Fruit fly (Drosophila melanogaster): Measurements from ENCODE around the gene p38a.

The p38a gene

DNA sequence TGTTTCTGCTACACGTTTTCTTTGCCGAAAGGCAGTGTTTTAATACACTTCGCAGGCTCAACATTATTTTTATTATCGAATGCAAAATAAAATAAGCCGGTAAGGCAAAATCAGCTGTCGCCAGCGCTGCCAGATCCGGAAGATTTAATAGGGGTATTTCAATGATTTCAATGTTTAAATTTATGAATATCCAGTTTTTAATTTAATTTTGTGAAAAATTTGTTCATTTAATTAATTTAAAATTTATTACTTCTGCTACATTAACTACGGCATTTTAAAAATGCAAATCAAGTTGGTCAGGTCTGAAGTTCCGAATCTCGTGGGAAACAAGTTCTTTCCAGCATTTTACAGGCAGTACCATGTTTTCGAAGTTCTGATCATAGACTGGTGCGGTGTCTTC lies 3.3 kb downstream of the p38a start, which contains the start of gene Slimp (continued):
- TF ChIP-seq CG17912 (GFP tag; optimal IDR thresholded peaks at IDR 0.05) (no peak), gcm (GFP tag; optimal IDR thresholded peaks at IDR 0.05) (no peak), dati (GFP tag; IDR thresholded peaks at IDR 0.05) (no peak), slbo (GFP tag; IDR thresholded peaks at IDR 0.05) (peak; percentile 29; the same call in 1 of the 2 replicates), Hsf (GFP tag; optimal IDR thresholded peaks at IDR 0.05) (peak; percentile 7), MTF-1 (GFP tag; optimal IDR thresholded peaks at IDR 0.05; ENCODE audit: borderline replicate concordance) (no peak), Bgb (GFP tag; IDR thresholded peaks at IDR 0.05; ENCODE audit: partially characterized antibody) (no peak), CG16815 (GFP tag; optimal IDR thresholded peaks at IDR 0.05) (no peak), Sox100B (GFP tag; optimal IDR thresholded peaks at IDR 0.05) (no peak), CG8281 (tag; optimal IDR thresholded peaks at IDR 0.05) (no peak), CG2116 (GFP tag; optimal IDR thresholded peaks at IDR 0.05) (peak; percentile 18), CG7745 (tag; optimal IDR thresholded peaks at IDR 0.05) (no peak), cato (GFP tag; optimal IDR thresholded peaks at IDR 0.05; ENCODE audit: borderline replicate concordance) (no peak), row (GFP tag; IDR thresholded peaks at IDR 0.05) (peak; percentile 47; the same call in 2 of the 3 replicates), CG8290 (GFP tag; optimal IDR thresholded peaks at IDR 0.05) (no peak), CG8290 (tag; optimal IDR thresholded peaks at IDR 0.05) (no peak), B-H2 (GFP tag; optimal IDR thresholded peaks at IDR 0.05) (no peak), chn (GFP tag; optimal IDR thresholded peaks at IDR 0.05) (no peak), CG9876 (GFP tag; optimal IDR thresholded peaks at IDR 0.05) (no peak), CG7786 (GFP tag; optimal IDR thresholded peaks at IDR 0.05) (no peak), CHES-1-like (GFP tag; optimal IDR thresholded peaks at IDR 0.05) (peak; percentile 2), ind (GFP tag; optimal IDR thresholded peaks at IDR 0.05) (no peak), corto (GFP tag; optimal IDR thresholded peaks at IDR 0.05) (no peak), CG15073 (GFP tag; optimal IDR thresholded peaks at IDR 0.05) (no peak), CG15269 (tag; optimal IDR thresholded peaks at IDR 0.05) (no peak), pfk (GFP tag; optimal IDR thresholded peaks at IDR 0.05) (no peak), h (optimal IDR thresholded peaks at IDR 0.05) (no peak), pum (GFP tag; optimal IDR thresholded peaks at IDR 0.05) (no peak), CG11247 (GFP tag; IDR thresholded peaks at IDR 0.05) (no peak), Max (GFP tag; optimal IDR thresholded peaks at IDR 0.05) (no peak), ap (GFP tag; IDR thresholded peaks at IDR 0.05) (no peak), CG4707 (GFP tag; optimal IDR thresholded peaks at IDR 0.05) (no peak), tgo (GFP tag; IDR thresholded peaks at IDR 0.05) (no peak), cas (GFP tag; IDR thresholded peaks at IDR 0.05) (no peak), oc (tag; optimal IDR thresholded peaks at IDR 0.05) (no peak), CG5180 (GFP tag; optimal IDR thresholded peaks at IDR 0.05) (no peak), CG14667 (GFP tag; IDR thresholded peaks at IDR 0.05) (no peak), insv (GFP tag; optimal IDR thresholded peaks at IDR 0.05) (no peak), CG16779 (GFP tag; IDR thresholded peaks at IDR 0.05) (no peak), CG6654 (GFP tag; optimal IDR thresholded peaks at IDR 0.05) (no peak), CG11093 (GFP tag; IDR thresholded peaks at IDR 0.05) (no peak), CG4404 (GFP tag; IDR thresholded peaks at IDR 0.05) (no peak), vnd (GFP tag; IDR thresholded peaks at IDR 0.05; ENCODE audit: partially characterized antibody) (no peak), CG18764 (GFP tag; optimal IDR thresholded peaks at IDR 0.05) (no peak), ara (GFP tag; IDR thresholded peaks at IDR 0.05) (no peak), CG31388 (GFP tag; optimal IDR thresholded peaks at IDR 0.05) (no peak), D (optimal IDR thresholded peaks at IDR 0.05) (no peak), D (GFP tag; optimal IDR thresholded peaks at IDR 0.05) (no peak), wek (GFP tag; optimal IDR thresholded peaks at IDR 0.05) (peak; percentile 98), caup (GFP tag; optimal IDR thresholded peaks at IDR 0.05; ENCODE audit: severe bottlenecking) (no peak), sc (optimal IDR thresholded peaks at IDR 0.05) (no peak), sc (GFP tag; optimal IDR thresholded peaks at IDR 0.05) (no peak), B-H1 (GFP tag; IDR thresholded peaks at IDR 0.05) (no peak)
